Worm (Caenorhabditis elegans) whole organism, late embryonic: ENCODE results near the gene F34H10.1.
"Not testable (repeated sequence)": the region's sequence is repeated elsewhere in the genome, so short reads cannot be mapped to it uniquely, and the experiment has no call there.

Experiments
- T23F11.4 ChIP-seq: fragments of 200-800 bp; sonication (Bioruptor generic); optimal IDR thresholded peaks from 2 replicates; lab custom pipeline; 2018; ENCODE audit warnings: mild to moderate bottlenecking, missing genetic modification characterization, missing compliant biosample characterization
- Y22D7AL.16 ChIP-seq: sonication (generic microtip); optimal IDR thresholded peaks from 2 replicates; lab custom pipeline; 2016; ENCODE audit warnings: missing genetic modification characterization, missing compliant biosample characterization
- ceh-22 ChIP-seq: sonication (generic microtip); optimal IDR thresholded peaks from 2 replicates; lab custom pipeline; 2017; ENCODE audit warnings: missing biosample characterization, missing genetic modification characterization
- ceh-24 ChIP-seq: sonication (generic microtip); optimal IDR thresholded peaks from 2 replicates; lab custom pipeline; 2016; ENCODE audit warnings: mild to moderate bottlenecking, missing genetic modification characterization, missing compliant biosample characterization
- dve-1 ChIP-seq: sonication (generic microtip); optimal IDR thresholded peaks from 2 replicates; lab custom pipeline; 2017; ENCODE audit warnings: antibody characterized with exemption, mild to moderate bottlenecking, missing genetic modification characterization, missing compliant biosample characterization
- elt-4 ChIP-seq: sonication (generic microtip); optimal IDR thresholded peaks from 2 replicates; lab custom pipeline; 2016; ENCODE audit warnings: missing genetic modification characterization, missing compliant biosample characterization
- pag-3 ChIP-seq: sonication (generic microtip); optimal IDR thresholded peaks from 2 replicates; lab custom pipeline; 2016; ENCODE audit warnings: missing compliant biosample characterization, missing genetic modification characterization, borderline replicate concordance
- pha-4 ChIP-seq: fragments of 150-350 bp; optimal IDR thresholded peaks from 2 replicates; lab custom pipeline; 2018; ENCODE audit warnings: missing biosample characterization, missing genetic modification reagents, missing genetic modification characterization
- tbx-2 ChIP-seq: sonication (generic microtip); optimal IDR thresholded peaks from 2 replicates; lab custom pipeline; 2016; ENCODE audit warnings: missing genetic modification characterization, missing compliant biosample characterization
- unc-3 ChIP-seq, 2 experiments: fragments of 200-800 bp in 1 of 2; sonication (Bioruptor generic) in 1 of 2; sonication (generic microtip) in 1 of 2; conservative IDR thresholded peaks in 1 of 2; optimal IDR thresholded peaks in 1 of 2; 2 replicates each; pipeline versions ENCODE4 v1.3.6 to Lab custom; 2016 to 2022; ENCODE audit warnings: missing compliant biosample characterization in 2 of 2, missing genetic modification characterization in 2 of 2, missing genetic modification reagents in 1 of 2
- unc-86 ChIP-seq: sonication (generic microtip); optimal IDR thresholded peaks from 2 replicates; lab custom pipeline; 2016; ENCODE audit warnings: missing genetic modification characterization, missing compliant biosample characterization
- zip-5 ChIP-seq: sonication (generic microtip); optimal IDR thresholded peaks from 2 replicates; lab custom pipeline; 2016; ENCODE audit warnings: missing genetic modification characterization, missing compliant biosample characterization

DNA sequence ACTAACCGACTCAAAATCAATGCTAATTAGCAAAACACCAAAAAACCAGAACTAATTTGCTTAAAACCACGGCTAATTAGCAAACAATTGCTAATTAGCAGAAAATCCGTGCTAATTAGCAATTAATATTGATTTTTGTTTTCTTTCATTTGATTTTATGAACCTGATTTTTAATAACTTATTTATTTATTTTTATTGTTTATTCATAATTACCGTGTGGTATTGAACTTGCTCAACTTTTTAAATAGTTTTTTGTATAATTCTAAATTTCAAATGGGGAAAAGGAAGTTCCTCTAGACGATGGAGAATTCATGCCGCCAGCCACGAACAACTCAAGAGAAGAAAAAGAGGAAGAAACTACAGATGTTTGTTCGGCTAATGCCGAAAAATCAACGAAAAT lies at the start of gene F34H10.1:
- not testable (repeated sequence) for TF ChIP-seq unc-86 (tag; lab: Kevin White, UChicago); dve-1 (tag; lab: Kevin White, UChicago); Y22D7AL.16 (tag; lab: Kevin White, UChicago); unc-3 (GFP tag; conservative IDR thresholded peaks at IDR 0.05; lab: Robert Waterston, UW); unc-3 (tag; optimal IDR thresholded peaks at IDR 0.05; lab: Kevin White, UChicago); zip-5 (tag; lab: Kevin White, UChicago); elt-4; pha-4 (tag; lab: Kevin White, UChicago); T23F11.4 (GFP tag; lab: Kevin White, UChicago); ceh-24; ceh-22 (tag; lab: Kevin White, UChicago); tbx-2 (tag; lab: Kevin White, UChicago); pag-3 (tag; lab: Kevin White, UChicago)
